Worm (Caenorhabditis elegans): ENCODE results near the gene gap-2.

gap-2 gene

ce11 chrX:9486160-9486559 lies 13.9 kb downstream of the gap-2 start:
- TF ChIP-seq ZK546.5 (tag; optimal IDR thresholded peaks at IDR 0.05) (no peak), nhr-23 (tag; optimal IDR thresholded peaks at IDR 0.05) (no peak), peb-1 (tag; optimal IDR thresholded peaks at IDR 0.05) (no peak), unc-55 (GFP tag; optimal IDR thresholded peaks at IDR 0.05) (no peak), lin-39 (tag; optimal IDR thresholded peaks at IDR 0.05) (no peak), nhr-25 (tag; optimal IDR thresholded peaks at IDR 0.05) (no peak), crh-2 (tag; optimal IDR thresholded peaks at IDR 0.05) (no peak), nhr-77 (tag; optimal IDR thresholded peaks at IDR 0.05) (no peak), blmp-1 (tag; optimal IDR thresholded peaks at IDR 0.05; ENCODE audit: insufficient read depth) (no peak), nhr-21 (tag; optimal IDR thresholded peaks at IDR 0.05) (no peak), ztf-4 (tag; optimal IDR thresholded peaks at IDR 0.05) (no peak)

- TF ChIP-seq blmp-1 (tag; optimal IDR thresholded peaks at IDR 0.05; ENCODE audit: insufficient read depth) (peak; percentile 4), sma-3 (GFP tag; optimal IDR thresholded peaks at IDR 0.05) (peak; percentile 22), nhr-23 (tag; optimal IDR thresholded peaks at IDR 0.05) (no peak), nhr-21 (tag; optimal IDR thresholded peaks at IDR 0.05) (peak; percentile 31), sma-9 (GFP tag; optimal IDR thresholded peaks at IDR 0.05) (peak; percentile 47), sma-9 (tag; optimal IDR thresholded peaks at IDR 0.05) (no peak)
Measured at ce11 chrX:9489578-9489977, 17.3 kb downstream of the gap-2 start.

- no peak for TF ChIP-seq nhr-12 (tag; optimal IDR thresholded peaks at IDR 0.05)
- TF ChIP-seq sem-4 (tag; optimal IDR thresholded peaks at IDR 0.05): no peak
- no peak for TF ChIP-seq R02D3.7 (tag; optimal IDR thresholded peaks at IDR 0.05)
- no peak for TF ChIP-seq aly-2 (tag; optimal IDR thresholded peaks at IDR 0.05)
- no peak for TF ChIP-seq ztf-4 (tag; optimal IDR thresholded peaks at IDR 0.05)
- no peak for TF ChIP-seq ceh-82 (tag; optimal IDR thresholded peaks at IDR 0.05)
- TF ChIP-seq sma-3 (GFP tag; optimal IDR thresholded peaks at IDR 0.05): peak; percentile 52
- TF ChIP-seq C34F6.9 (tag; optimal IDR thresholded peaks at IDR 0.05): no peak
- no peak for TF ChIP-seq nhr-77 (tag; optimal IDR thresholded peaks at IDR 0.05)
- no peak for TF ChIP-seq nhr-237 (tag; optimal IDR thresholded peaks at IDR 0.05)
- no peak for TF ChIP-seq lin-11 (tag; optimal IDR thresholded peaks at IDR 0.05)
- no peak for TF ChIP-seq mbf-1 (tag; optimal IDR thresholded peaks at IDR 0.05)
- TF ChIP-seq sma-9 (GFP tag; optimal IDR thresholded peaks at IDR 0.05): peak; percentile 51
- TF ChIP-seq sma-9 (tag; optimal IDR thresholded peaks at IDR 0.05): no peak
- no peak for TF ChIP-seq nhr-129 (tag; optimal IDR thresholded peaks at IDR 0.05)
- TF ChIP-seq nhr-10 (tag; optimal IDR thresholded peaks at IDR 0.05): no peak
- TF ChIP-seq egl-27 (tag; optimal IDR thresholded peaks at IDR 0.05): no peak
- no peak for TF ChIP-seq fos-1 (tag; optimal IDR thresholded peaks at IDR 0.05)
- no peak for TF ChIP-seq nhr-6 (tag; optimal IDR thresholded peaks at IDR 0.05)
Measured at ce11 chrX:9491439-9491838, 19.2 kb downstream of the gap-2 start.

- TF ChIP-seq nhr-6 (tag; optimal IDR thresholded peaks at IDR 0.05) (no peak), R02D3.7 (tag; optimal IDR thresholded peaks at IDR 0.05) (no peak), nhr-25 (tag; optimal IDR thresholded peaks at IDR 0.05) (no peak), snpc-4 (tag; optimal IDR thresholded peaks at IDR 0.05) (no peak), ztf-4 (tag; optimal IDR thresholded peaks at IDR 0.05) (no peak), nhr-11 (tag; optimal IDR thresholded peaks at IDR 0.05) (no peak), ztf-1 (GFP tag; conservative IDR thresholded peaks at IDR 0.05) (no peak), crh-2 (tag; optimal IDR thresholded peaks at IDR 0.05) (no peak), gmeb-1 (tag; optimal IDR thresholded peaks at IDR 0.05) (no peak), mbf-1 (tag; optimal IDR thresholded peaks at IDR 0.05) (no peak), unc-55 (GFP tag; optimal IDR thresholded peaks at IDR 0.05) (no peak), sma-3 (GFP tag; optimal IDR thresholded peaks at IDR 0.05) (no peak), lin-11 (tag; optimal IDR thresholded peaks at IDR 0.05) (no peak), nhr-21 (tag; optimal IDR thresholded peaks at IDR 0.05) (no peak), F13H6.1 (tag; optimal IDR thresholded peaks at IDR 0.05) (no peak), nhr-10 (tag; optimal IDR thresholded peaks at IDR 0.05) (no peak), lin-39 (tag; optimal IDR thresholded peaks at IDR 0.05) (no peak), ceh-82 (tag; optimal IDR thresholded peaks at IDR 0.05) (no peak)
Measured at ce11 chrX:9494661-9495060, 22.4 kb downstream of the gap-2 start.

- no peak for TF ChIP-seq nhr-23 (tag; optimal IDR thresholded peaks at IDR 0.05)
- TF ChIP-seq F13H6.1 (tag; optimal IDR thresholded peaks at IDR 0.05): no peak
- no peak for TF ChIP-seq blmp-1 (tag; optimal IDR thresholded peaks at IDR 0.05; ENCODE audit: insufficient read depth)
- TF ChIP-seq egl-27 (tag; optimal IDR thresholded peaks at IDR 0.05): no peak
- TF ChIP-seq ztf-4 (tag; optimal IDR thresholded peaks at IDR 0.05): no peak
- no peak for TF ChIP-seq sem-4 (tag; optimal IDR thresholded peaks at IDR 0.05)
- TF ChIP-seq nhr-25 (tag; optimal IDR thresholded peaks at IDR 0.05): no peak
- TF ChIP-seq fos-1 (tag; optimal IDR thresholded peaks at IDR 0.05): no peak
- no peak for TF ChIP-seq elt-1 (tag; optimal IDR thresholded peaks at IDR 0.05)
- TF ChIP-seq nhr-129 (tag; optimal IDR thresholded peaks at IDR 0.05): no peak
- no peak for TF ChIP-seq ztf-11 (tag; optimal IDR thresholded peaks at IDR 0.05)
- TF ChIP-seq sma-9 (GFP tag; optimal IDR thresholded peaks at IDR 0.05): no peak
- no peak for TF ChIP-seq sma-9 (tag; optimal IDR thresholded peaks at IDR 0.05)
- no peak for TF ChIP-seq lin-11 (tag; optimal IDR thresholded peaks at IDR 0.05)
- no peak for TF ChIP-seq ama-1 (optimal IDR thresholded peaks at IDR 0.05)
- no peak for TF ChIP-seq ZK546.5 (tag; optimal IDR thresholded peaks at IDR 0.05)
Measured at ce11 chrX:9499355-9499754, 27.1 kb downstream of the gap-2 start.
